Worm (Caenorhabditis elegans) whole organism, L2 larva: ENCODE measurements around the gene gldi-9.

Experiments used
- R02D3.7 ChIP-seq: fragments of 150-350 bp; optimal IDR thresholded peaks from 2 replicates; lab custom pipeline; 2014; ENCODE audit warnings: missing biosample characterization, missing genetic modification characterization
- ama-1 ChIP-seq: fragments of 150-350 bp; optimal IDR thresholded peaks from 2 replicates; lab custom pipeline; 2018; ENCODE audit warnings: inconsistent platforms
- egl-27 ChIP-seq: sonication (generic microtip); optimal IDR thresholded peaks from 3 replicates; lab custom pipeline; 2017; ENCODE audit warnings: missing biosample characterization, missing genetic modification reagents, missing genetic modification characterization
- elt-1 ChIP-seq: fragments of 150-350 bp; optimal IDR thresholded peaks from 2 replicates; lab custom pipeline; 2014; ENCODE audit warnings: missing biosample characterization, missing genetic modification characterization
- lin-13 ChIP-seq: fragments of 150-350 bp; optimal IDR thresholded peaks from 2 replicates; lab custom pipeline; 2014; ENCODE audit warnings: missing biosample characterization, missing genetic modification reagents, missing genetic modification characterization
- lsy-2 ChIP-seq, 2 experiments: fragments of 150-350 bp in 1 of 2; sonication (generic microtip) in 1 of 2; optimal IDR thresholded peaks; 2 replicates each; lab custom pipeline; 2014 to 2017; ENCODE audit warnings: missing biosample characterization in 2 of 2, missing genetic modification characterization in 2 of 2
- ztf-4 ChIP-seq: fragments of 150-350 bp; optimal IDR thresholded peaks from 2 replicates; lab custom pipeline; 2014; ENCODE audit warnings: missing biosample characterization, missing genetic modification characterization

ce11 chrIII:2756260-2756659 lies at the start of gene gldi-9:
- TF ChIP-seq ztf-4 (tag; lab: Kevin White, UChicago), result no peak
- TF ChIP-seq egl-27, result no peak
- no peak for TF ChIP-seq elt-1 (tag; lab: Kevin White, UChicago)
- no peak for TF ChIP-seq lin-13
- no peak for TF ChIP-seq lsy-2 (tag; optimal IDR thresholded peaks at IDR 0.05; lab: Kevin White, UChicago)
- no peak for TF ChIP-seq ama-1
- no peak for TF ChIP-seq R02D3.7 (tag; lab: Kevin White, UChicago)
